Worm (Caenorhabditis elegans) whole organism, early embryonic: ENCODE data around the gene xol-1.

Experiments used
- ama-1 ChIP-seq: fragments of 150-350 bp; optimal IDR thresholded peaks from 2 replicates; lab custom pipeline; 2014
- ceh-36 ChIP-seq: sonication (generic microtip); optimal IDR thresholded peaks from 2 replicates; lab custom pipeline; 2016; ENCODE audit warnings: missing genetic modification characterization, inconsistent platforms, missing compliant biosample characterization
- ets-7 ChIP-seq: sonication (generic microtip); optimal IDR thresholded peaks from 2 replicates; lab custom pipeline; 2016; ENCODE audit warnings: missing genotype, missing genetic modification characterization, missing compliant biosample characterization
- flt-1 ChIP-seq: fragments of 200-800 bp; sonication (Bioruptor generic); IDR thresholded peaks from 2 replicates; pipeline ENCODE4 v1.3.6; 2022; ENCODE audit warnings: missing genetic modification characterization, missing compliant biosample characterization

ce11 chrX:8017305-8017704 is 23.8 kb upstream of the xol-1 start:
- no peak for TF ChIP-seq ama-1 (lab: Kevin White, UChicago)
- TF ChIP-seq ceh-36 (tag; lab: Kevin White, UChicago) = no peak
- TF ChIP-seq flt-1 (GFP tag; lab: Robert Waterston, UW) = no peak
- TF ChIP-seq ets-7 (tag; lab: Kevin White, UChicago) = no peak
